Worm (Caenorhabditis elegans) whole organism, L1 larva: Measurements from ENCODE around the gene C25G4.3.
A peak's percentile ranks its signal among the peaks of the same experiment; 100 is the strongest.
"Not testable (repeated sequence)": the region's sequence is repeated elsewhere in the genome, so short reads cannot be mapped to it uniquely, and the experiment has no call there.

ENCODE experiments used
- C34B4.2 ChIP-seq: sonication (generic microtip); optimal IDR thresholded peaks from 2 replicates; lab custom pipeline; 2017; ENCODE audit warnings: mild to moderate bottlenecking, missing genetic modification characterization, missing compliant biosample characterization
- F16B12.6 ChIP-seq: fragments of 150-350 bp; optimal IDR thresholded peaks from 2 replicates; lab custom pipeline; 2014; ENCODE audit warnings: missing biosample characterization, missing genetic modification characterization
- alr-1 ChIP-seq: fragments of 200-800 bp; sonication (Bioruptor generic); optimal IDR thresholded peaks from 2 replicates; lab custom pipeline; 2018; ENCODE audit warnings: borderline replicate concordance, mild to moderate bottlenecking, missing genetic modification characterization, missing compliant biosample characterization
- blmp-1 ChIP-seq: fragments of 150-350 bp; optimal IDR thresholded peaks from 2 replicates; lab custom pipeline; 2014; ENCODE audit warnings: missing biosample characterization, missing genetic modification characterization
- ceh-82 ChIP-seq, 3 experiments: fragments of 150-350 bp in 1 of 3; sonication (generic microtip) in 2 of 3; optimal IDR thresholded peaks; 2 replicates each; lab custom pipeline; 2014 to 2017; ENCODE audit warnings: missing biosample characterization in 3 of 3, missing genetic modification characterization in 3 of 3
- ceh-88 ChIP-seq: fragments of 200-800 bp; sonication (Bioruptor generic); IDR thresholded peaks from 2 replicates; pipeline ENCODE4 v1.3.6; 2022; ENCODE audit warnings: missing genetic modification characterization, missing compliant biosample characterization
- ceh-90 ChIP-seq: sonication (generic microtip); optimal IDR thresholded peaks from 2 replicates; lab custom pipeline; 2016; ENCODE audit warnings: missing genetic modification characterization, missing compliant biosample characterization
- dpl-1 ChIP-seq, 3 experiments: fragments of 150-350 bp in 2 of 3; sonication (generic microtip) in 1 of 3; optimal IDR thresholded peaks; 2 replicates each; lab custom pipeline; 2014 to 2017; ENCODE audit warnings: missing biosample characterization in 3 of 3, missing genetic modification characterization in 3 of 3, missing genetic modification reagents in 3 of 3
- dsc-1 ChIP-seq: sonication (generic microtip); optimal IDR thresholded peaks from 2 replicates; lab custom pipeline; 2016; ENCODE audit warnings: mild to moderate bottlenecking, missing genetic modification characterization, missing compliant biosample characterization
- efl-1 ChIP-seq, 4 experiments: fragments of 150-350 bp; optimal IDR thresholded peaks in 3 of 4; peaks in 1 of 4; 1 replicate in 1 of 4; 2 replicates in 3 of 4; lab custom pipeline; 2014; ENCODE audit warnings: missing biosample characterization in 2 of 4, missing genetic modification characterization in 2 of 4, missing genetic modification reagents in 2 of 4
- elt-3 ChIP-seq, 6 experiments: fragments of 150-350 bp in 1 of 6; sonication (generic microtip); optimal IDR thresholded peaks; 2 replicates each; lab custom pipeline; 2017 to 2018; ENCODE audit warnings: missing biosample characterization in 6 of 6, missing genetic modification characterization in 6 of 6, inconsistent platforms in 1 of 6
- ets-5 ChIP-seq: fragments of 200-800 bp; sonication (Bioruptor generic); IDR thresholded peaks from 2 replicates; pipeline ENCODE4 v1.3.6; 2022; ENCODE audit warnings: missing genetic modification characterization, missing compliant biosample characterization
- hlh-4 ChIP-seq: sonication (generic microtip); optimal IDR thresholded peaks from 2 replicates; lab custom pipeline; 2016; ENCODE audit warnings: mild to moderate bottlenecking, missing genetic modification characterization, missing compliant biosample characterization
- hpl-2 ChIP-seq: fragments of 150-350 bp; optimal IDR thresholded peaks from 2 replicates; lab custom pipeline; 2014; ENCODE audit warnings: missing biosample characterization, missing genetic modification reagents, missing genetic modification characterization
- irx-1 ChIP-seq: sonication (generic microtip); optimal IDR thresholded peaks from 2 replicates; lab custom pipeline; 2016; ENCODE audit warnings: missing genetic modification characterization, missing compliant biosample characterization
- isw-1 ChIP-seq: fragments of 200-800 bp; sonication (Bioruptor generic); IDR thresholded peaks from 2 replicates; pipeline ENCODE4 v1.3.6; 2022; ENCODE audit warnings: missing genetic modification characterization, missing compliant biosample characterization
- jun-1 ChIP-seq: fragments of 150-350 bp; optimal IDR thresholded peaks from 2 replicates; lab custom pipeline; 2014; ENCODE audit warnings: missing biosample characterization, missing genetic modification reagents, missing genetic modification characterization
- lin-13 ChIP-seq: fragments of 150-350 bp; optimal IDR thresholded peaks from 2 replicates; lab custom pipeline; 2014; ENCODE audit warnings: missing biosample characterization, missing genetic modification reagents, missing genetic modification characterization
- lin-14 ChIP-seq: fragments of 200-800 bp; sonication (Bioruptor generic); optimal IDR thresholded peaks from 2 replicates; lab custom pipeline; 2018; ENCODE audit warnings: mild to moderate bottlenecking, missing genetic modification characterization, moderate library complexity, missing compliant biosample characterization
- lin-35 ChIP-seq, 2 experiments: fragments of 150-350 bp; optimal IDR thresholded peaks; 2 replicates each; lab custom pipeline; 2014; ENCODE audit warnings: missing biosample characterization in 2 of 2, missing genetic modification characterization in 2 of 2, missing genetic modification reagents in 2 of 2
- lir-3 ChIP-seq: sonication (generic microtip); optimal IDR thresholded peaks from 2 replicates; lab custom pipeline; 2016; ENCODE audit warnings: mild to moderate bottlenecking, missing genetic modification characterization, moderate library complexity, missing compliant biosample characterization; ENCODE audit not compliant: poor library complexity
- lsy-2 ChIP-seq, 2 experiments: fragments of 150-350 bp; optimal IDR thresholded peaks; 2 replicates each; lab custom pipeline; 2014; ENCODE audit warnings: missing biosample characterization in 2 of 2, missing genetic modification characterization in 2 of 2
- mdl-1 ChIP-seq, 2 experiments: fragments of 150-350 bp; optimal IDR thresholded peaks; 2 replicates each; lab custom pipeline; 2014 to 2017; ENCODE audit warnings: missing biosample characterization in 2 of 2, missing genetic modification characterization in 2 of 2, inconsistent platforms in 1 of 2
- mep-1 ChIP-seq: fragments of 150-350 bp; optimal IDR thresholded peaks from 2 replicates; lab custom pipeline; 2014; ENCODE audit warnings: missing biosample characterization, missing genetic modification characterization
- nhr-11 ChIP-seq: fragments of 150-350 bp; optimal IDR thresholded peaks from 2 replicates; lab custom pipeline; 2014; ENCODE audit warnings: missing biosample characterization, missing genetic modification characterization
- nhr-12 ChIP-seq: sonication (generic microtip); optimal IDR thresholded peaks from 2 replicates; lab custom pipeline; 2017; ENCODE audit warnings: missing biosample characterization, missing genetic modification characterization
- nhr-19 ChIP-seq: fragments of 200-800 bp; sonication (Bioruptor generic); conservative IDR thresholded peaks from 2 replicates; pipeline ENCODE4 v1.3.6; 2022; ENCODE audit warnings: missing genetic modification characterization, missing compliant biosample characterization
- nhr-20 ChIP-seq: sonication (generic microtip); optimal IDR thresholded peaks from 2 replicates; lab custom pipeline; 2016; ENCODE audit warnings: mild to moderate bottlenecking, missing genetic modification characterization, missing compliant biosample characterization
- nhr-28 ChIP-seq: fragments of 150-350 bp; optimal IDR thresholded peaks from 2 replicates; lab custom pipeline; 2014; ENCODE audit warnings: missing biosample characterization, missing genetic modification characterization
- nhr-47 ChIP-seq: sonication (generic microtip); optimal IDR thresholded peaks from 2 replicates; lab custom pipeline; 2016; ENCODE audit warnings: mild to moderate bottlenecking, missing genetic modification characterization, moderate library complexity, missing compliant biosample characterization
- nhr-71 ChIP-seq: sonication (generic microtip); optimal IDR thresholded peaks from 2 replicates; lab custom pipeline; 2016; ENCODE audit warnings: mild to moderate bottlenecking, missing genetic modification characterization, moderate library complexity, missing compliant biosample characterization
- nhr-84 ChIP-seq: sonication (generic microtip); optimal IDR thresholded peaks from 2 replicates; lab custom pipeline; 2017; ENCODE audit warnings: missing biosample characterization, missing genetic modification characterization
- nhr-85 ChIP-seq: sonication (generic microtip); peaks from one replicate; lab custom pipeline; 2016; ENCODE audit warnings: missing genetic modification characterization, inconsistent platforms, missing compliant biosample characterization
- pag-3 ChIP-seq: sonication (generic microtip); optimal IDR thresholded peaks from 2 replicates; lab custom pipeline; 2017; ENCODE audit warnings: missing genetic modification characterization, mild to moderate bottlenecking, missing compliant biosample characterization, antibody characterized with exemption, borderline replicate concordance; ENCODE audit not compliant: insufficient read depth
- pqm-1 ChIP-seq: sonication (generic microtip); optimal IDR thresholded peaks from 3 replicates; lab custom pipeline; 2017; ENCODE audit warnings: missing biosample characterization, missing genetic modification characterization
- skn-1 ChIP-seq: fragments of 150-350 bp; optimal IDR thresholded peaks from 2 replicates; lab custom pipeline; 2014; ENCODE audit warnings: missing biosample characterization, missing genetic modification characterization
- snpc-4 ChIP-seq: fragments of 150-350 bp; optimal IDR thresholded peaks from 2 replicates; lab custom pipeline; 2014; ENCODE audit warnings: missing biosample characterization, missing genetic modification characterization
- snu-23 ChIP-seq: sonication (generic microtip); optimal IDR thresholded peaks from 2 replicates; lab custom pipeline; 2016; ENCODE audit warnings: missing genetic modification characterization, missing compliant biosample characterization
- sox-4 ChIP-seq: sonication (generic microtip); optimal IDR thresholded peaks from 2 replicates; lab custom pipeline; 2016; ENCODE audit warnings: missing genetic modification characterization, missing compliant biosample characterization
- sup-37 ChIP-seq: fragments of 200-800 bp; sonication (Bioruptor generic); optimal IDR thresholded peaks from 2 replicates; lab custom pipeline; 2018; ENCODE audit warnings: mild to moderate bottlenecking, missing genetic modification characterization, missing compliant biosample characterization
- tbx-2 ChIP-seq: sonication (generic microtip); optimal IDR thresholded peaks from 2 replicates; lab custom pipeline; 2016; ENCODE audit warnings: missing genetic modification characterization, missing compliant biosample characterization
- unc-98 ChIP-seq: fragments of 200-800 bp; sonication (Bioruptor generic); IDR thresholded peaks from 2 replicates; pipeline ENCODE4 v1.3.6; 2022; ENCODE audit warnings: missing genetic modification characterization, missing compliant biosample characterization
- vab-15 ChIP-seq: sonication (generic microtip); optimal IDR thresholded peaks from 2 replicates; lab custom pipeline; 2017; ENCODE audit warnings: missing genotype, mild to moderate bottlenecking, missing genetic modification characterization, missing compliant biosample characterization
- zag-1 ChIP-seq: fragments of 150-350 bp; optimal IDR thresholded peaks from 2 replicates; lab custom pipeline; 2014; ENCODE audit warnings: missing biosample characterization, missing genetic modification characterization
- ztf-11 ChIP-seq, 2 experiments: sonication (generic microtip); optimal IDR thresholded peaks; 2 replicates each; lab custom pipeline; 2016 to 2017; ENCODE audit warnings: missing genetic modification characterization in 2 of 2, missing biosample characterization in 1 of 2, missing compliant biosample characterization in 1 of 2

The C25G4.3 gene

ce11 chrIV:12484479-12484878 lies 38.8 kb upstream of the C25G4.3 start, which contains the start of gene T04A11.4:
TSS of gene T04A11.4 (minus strand) at chrIV:12484579.
- not testable (repeated sequence) for TF ChIP-seq sup-37 (GFP tag; lab: Kevin White, UChicago); lin-13 (GFP tag; lab: Kevin White, UChicago); snu-23

- TF ChIP-seq nhr-19 (GFP tag; lab: Robert Waterston, UW); dsc-1; blmp-1: not testable (repeated sequence)
Measured at ce11 chrIV:12478711-12479110, 33.0 kb upstream of the C25G4.3 start, which contains the start of gene igdb-1. TSS of gene igdb-1 (plus strand) at chrIV:12479011.

- not testable (repeated sequence) for TF ChIP-seq jun-1 (tag; lab: Kevin White, UChicago); isw-1 (GFP tag; lab: Robert Waterston, UW); lsy-2 (tag; optimal IDR thresholded peaks at IDR 0.05; lab: Kevin White, UChicago)
Measured at ce11 chrIV:12476942-12477341, 31.3 kb upstream of the C25G4.3 start, which contains the start of gene T04A11.1. TSS of gene T04A11.1 (minus strand) at chrIV:12477042.

ce11 chrIV:12468359-12468758 lies 22.7 kb upstream of the C25G4.3 start, which contains the start of gene igdb-2:
TSS of gene igdb-2 (plus strand) at chrIV:12468659.
- TF ChIP-seq mdl-1 (tag; optimal IDR thresholded peaks at IDR 0.05; lab: Kevin White, UChicago) (no peak), tbx-2 (no peak), unc-98 (GFP tag; lab: Robert Waterston, UW) (no peak), nhr-28 (tag; lab: Kevin White, UChicago) (no peak), lin-13 (GFP tag; lab: Kevin White, UChicago) (no peak), ceh-88 (no peak), mep-1 (tag; lab: Kevin White, UChicago) (no peak), lir-3 (tag; lab: Kevin White, UChicago) (no peak), hpl-2 (GFP tag; lab: Kevin White, UChicago) (no peak), C34B4.2 (tag; lab: Kevin White, UChicago) (no peak), ceh-90 (no peak), efl-1 (optimal IDR thresholded peaks at IDR 0.05; lab: Kevin White, UChicago) (no peak), efl-1 (GFP tag; optimal IDR thresholded peaks at IDR 0.05 in 1 of 2; lab: Kevin White, UChicago) (no peak), vab-15 (tag; lab: Kevin White, UChicago) (no peak), skn-1 (tag; lab: Kevin White, UChicago) (no peak), ceh-82 (tag; optimal IDR thresholded peaks at IDR 0.05; lab: Kevin White, UChicago) (no peak), zag-1 (tag; lab: Kevin White, UChicago) (no peak), irx-1 (tag; lab: Kevin White, UChicago) (no peak), snpc-4 (tag; lab: Kevin White, UChicago) (no peak), alr-1 (tag; lab: Kevin White, UChicago) (no peak)

- TF ChIP-seq nhr-12 (no peak), lin-35 (GFP tag; optimal IDR thresholded peaks at IDR 0.05; lab: Kevin White, UChicago) (peak in 1 of 2 experiments; percentile 11), nhr-84 (tag; lab: Kevin White, UChicago) (no peak), C34B4.2 (tag; lab: Kevin White, UChicago) (no peak), nhr-47 (tag; lab: Kevin White, UChicago) (no peak), lin-14 (GFP tag; lab: Kevin White, UChicago) (peak; percentile 79), pqm-1 (tag; lab: Kevin White, UChicago) (no peak), sox-4 (tag; lab: Kevin White, UChicago) (no peak), F16B12.6 (tag; lab: Kevin White, UChicago) (no peak), nhr-71 (peak; percentile 3), nhr-20 (tag; lab: Kevin White, UChicago) (peak; percentile 23), ets-5 (GFP tag; lab: Robert Waterston, UW) (no peak), nhr-11 (no peak), efl-1 (optimal IDR thresholded peaks at IDR 0.05; lab: Kevin White, UChicago) (no peak), efl-1 (GFP tag; optimal IDR thresholded peaks at IDR 0.05 in 1 of 2; lab: Kevin White, UChicago) (no peak), hlh-4 (no peak), nhr-85 (tag; lab: Kevin White, UChicago) (peak; percentile 83), mep-1 (tag; lab: Kevin White, UChicago) (no peak), elt-3 (tag; optimal IDR thresholded peaks at IDR 0.05; lab: Kevin White, UChicago) (peak in 1 of 6 experiments; percentile 53), ztf-11 (tag; optimal IDR thresholded peaks at IDR 0.05; lab: Kevin White, UChicago) (no peak), dpl-1 (GFP tag; optimal IDR thresholded peaks at IDR 0.05; lab: Kevin White, UChicago) (no peak), pag-3 (no peak)
Measured at ce11 chrIV:12467761-12468160, 22.1 kb upstream of the C25G4.3 start.
